Worm (Caenorhabditis elegans) whole organism, L2 larva: ENCODE results near the gene lin-45.

Experiments
- C34F6.9 ChIP-seq: fragments of 150-350 bp; optimal IDR thresholded peaks from 2 replicates; lab custom pipeline; 2014; ENCODE audit warnings: missing biosample characterization, missing genetic modification characterization
- F13H6.1 ChIP-seq: sonication (generic microtip); optimal IDR thresholded peaks from 2 replicates; lab custom pipeline; 2016; ENCODE audit warnings: missing genetic modification characterization, missing compliant biosample characterization
- R02D3.7 ChIP-seq: fragments of 150-350 bp; optimal IDR thresholded peaks from 2 replicates; lab custom pipeline; 2014; ENCODE audit warnings: missing biosample characterization, missing genetic modification characterization
- Y55F3AM.14 ChIP-seq: fragments of 200-800 bp; sonication (Bioruptor generic); optimal IDR thresholded peaks from 2 replicates; lab custom pipeline; 2018; ENCODE audit warnings: mild to moderate bottlenecking, missing genetic modification characterization, missing compliant biosample characterization
- ZK546.5 ChIP-seq: sonication (generic microtip); optimal IDR thresholded peaks from 2 replicates; lab custom pipeline; 2017; ENCODE audit warnings: missing biosample characterization, missing genetic modification characterization
- alr-1 ChIP-seq: fragments of 150-350 bp; optimal IDR thresholded peaks from 2 replicates; lab custom pipeline; 2014; ENCODE audit warnings: missing biosample characterization, missing genetic modification characterization
- aly-2 ChIP-seq: fragments of 150-350 bp; optimal IDR thresholded peaks from 2 replicates; lab custom pipeline; 2014; ENCODE audit warnings: missing biosample characterization, missing genetic modification characterization
- ama-1 ChIP-seq: fragments of 150-350 bp; optimal IDR thresholded peaks from 2 replicates; lab custom pipeline; 2018; ENCODE audit warnings: inconsistent platforms
- blmp-1 ChIP-seq: sonication (generic microtip); optimal IDR thresholded peaks from 2 replicates; lab custom pipeline; 2017; ENCODE audit warnings: missing genetic modification characterization, mild to moderate bottlenecking, missing compliant biosample characterization, antibody characterized with exemption, moderate library complexity; ENCODE audit not compliant: insufficient read depth
- ceh-16 ChIP-seq: fragments of 150-350 bp; optimal IDR thresholded peaks from 2 replicates; lab custom pipeline; 2014; ENCODE audit warnings: missing biosample characterization, missing genetic modification characterization
- ceh-82 ChIP-seq: fragments of 150-350 bp; optimal IDR thresholded peaks from 2 replicates; lab custom pipeline; 2014; ENCODE audit warnings: missing biosample characterization, missing genetic modification characterization
- crh-2 ChIP-seq: sonication (generic microtip); optimal IDR thresholded peaks from 2 replicates; lab custom pipeline; 2017; ENCODE audit warnings: missing biosample characterization, missing genetic modification characterization
- dmd-4 ChIP-seq: sonication (generic microtip); optimal IDR thresholded peaks from 2 replicates; lab custom pipeline; 2017; ENCODE audit warnings: missing biosample characterization, missing genetic modification characterization
- egl-27 ChIP-seq: sonication (generic microtip); optimal IDR thresholded peaks from 3 replicates; lab custom pipeline; 2017; ENCODE audit warnings: missing biosample characterization, missing genetic modification reagents, missing genetic modification characterization
- elt-1 ChIP-seq: fragments of 150-350 bp; optimal IDR thresholded peaks from 2 replicates; lab custom pipeline; 2014; ENCODE audit warnings: missing biosample characterization, missing genetic modification characterization
- elt-3 ChIP-seq: sonication (generic microtip); optimal IDR thresholded peaks from 2 replicates; lab custom pipeline; 2017; ENCODE audit warnings: missing biosample characterization, missing genetic modification characterization
- fos-1 ChIP-seq: fragments of 150-350 bp; optimal IDR thresholded peaks from 2 replicates; lab custom pipeline; 2014; ENCODE audit warnings: missing biosample characterization, missing genetic modification characterization
- gmeb-1 ChIP-seq: fragments of 150-350 bp; optimal IDR thresholded peaks from 2 replicates; lab custom pipeline; 2014; ENCODE audit warnings: missing biosample characterization, missing genetic modification characterization
- lin-13 ChIP-seq: fragments of 150-350 bp; optimal IDR thresholded peaks from 2 replicates; lab custom pipeline; 2014; ENCODE audit warnings: missing biosample characterization, missing genetic modification reagents, missing genetic modification characterization
- lin-39 ChIP-seq: fragments of 150-350 bp; optimal IDR thresholded peaks from 2 replicates; lab custom pipeline; 2014; ENCODE audit warnings: missing biosample characterization, missing genetic modification reagents, missing genetic modification characterization
- lsy-2 ChIP-seq, 2 experiments: fragments of 150-350 bp in 1 of 2; sonication (generic microtip) in 1 of 2; optimal IDR thresholded peaks; 2 replicates each; lab custom pipeline; 2014 to 2017; ENCODE audit warnings: missing biosample characterization in 2 of 2, missing genetic modification characterization in 2 of 2
- mab-5 ChIP-seq: fragments of 150-350 bp; optimal IDR thresholded peaks from 2 replicates; lab custom pipeline; 2014; ENCODE audit warnings: missing biosample characterization, missing genetic modification characterization
- mbf-1 ChIP-seq: sonication (generic microtip); optimal IDR thresholded peaks from 2 replicates; lab custom pipeline; 2017; ENCODE audit warnings: missing biosample characterization, missing genetic modification characterization
- mdl-1 ChIP-seq, 2 experiments: fragments of 150-350 bp in 1 of 2; sonication (generic microtip) in 1 of 2; optimal IDR thresholded peaks; 2 replicates each; lab custom pipeline; 2017; ENCODE audit warnings: missing biosample characterization in 2 of 2, missing genetic modification characterization in 2 of 2
- nhr-10 ChIP-seq: sonication (generic microtip); optimal IDR thresholded peaks from 2 replicates; lab custom pipeline; 2017; ENCODE audit warnings: missing biosample characterization, missing genetic modification characterization
- nhr-11 ChIP-seq: fragments of 150-350 bp; optimal IDR thresholded peaks from 2 replicates; lab custom pipeline; 2014; ENCODE audit warnings: missing biosample characterization, missing genetic modification characterization
- nhr-12 ChIP-seq: fragments of 150-350 bp; optimal IDR thresholded peaks from 2 replicates; lab custom pipeline; 2014; ENCODE audit warnings: missing biosample characterization, missing genetic modification characterization
- nhr-129 ChIP-seq: fragments of 150-350 bp; optimal IDR thresholded peaks from 2 replicates; lab custom pipeline; 2014; ENCODE audit warnings: missing biosample characterization, missing genetic modification characterization
- nhr-21 ChIP-seq: fragments of 150-350 bp; optimal IDR thresholded peaks from 2 replicates; lab custom pipeline; 2014; ENCODE audit warnings: missing biosample characterization, missing genetic modification characterization
- nhr-23 ChIP-seq: fragments of 150-350 bp; optimal IDR thresholded peaks from 2 replicates; lab custom pipeline; 2014; ENCODE audit warnings: missing biosample characterization, missing genetic modification reagents, missing genetic modification characterization
- nhr-237 ChIP-seq: fragments of 150-350 bp; optimal IDR thresholded peaks from 2 replicates; lab custom pipeline; 2014; ENCODE audit warnings: missing biosample characterization, missing genetic modification characterization
- nhr-25 ChIP-seq: fragments of 150-350 bp; sonication (generic microtip); optimal IDR thresholded peaks from 3 replicates; lab custom pipeline; 2014; ENCODE audit warnings: missing biosample characterization, missing genetic modification characterization
- nhr-6 ChIP-seq: fragments of 150-350 bp; optimal IDR thresholded peaks from 2 replicates; lab custom pipeline; 2014; ENCODE audit warnings: missing biosample characterization, missing genetic modification characterization
- nhr-77 ChIP-seq: fragments of 150-350 bp; optimal IDR thresholded peaks from 2 replicates; lab custom pipeline; 2014; ENCODE audit warnings: missing biosample characterization, missing genetic modification characterization
- peb-1 ChIP-seq: fragments of 150-350 bp; optimal IDR thresholded peaks from 2 replicates; lab custom pipeline; 2014; ENCODE audit warnings: missing biosample characterization, missing genetic modification characterization
- sem-4 ChIP-seq: fragments of 150-350 bp; optimal IDR thresholded peaks from 2 replicates; lab custom pipeline; 2014; ENCODE audit warnings: missing biosample characterization, missing genetic modification reagents, missing genetic modification characterization
- skn-1 ChIP-seq: sonication (generic microtip); optimal IDR thresholded peaks from 2 replicates; lab custom pipeline; 2017; ENCODE audit warnings: missing biosample characterization, missing genetic modification characterization
- sma-3 ChIP-seq: sonication (generic microtip); optimal IDR thresholded peaks from 2 replicates; lab custom pipeline; 2016; ENCODE audit warnings: missing genetic modification reagents, missing genetic modification characterization, missing compliant biosample characterization
- sma-9 ChIP-seq, 2 experiments: fragments of 150-350 bp in 1 of 2; sonication (generic microtip) in 1 of 2; optimal IDR thresholded peaks; 2 replicates each; lab custom pipeline; 2014 to 2016; ENCODE audit warnings: missing genetic modification characterization in 2 of 2, mild to moderate bottlenecking in 1 of 2, missing biosample characterization in 1 of 2, missing compliant biosample characterization in 1 of 2, missing genetic modification reagents in 1 of 2, moderate library complexity in 1 of 2
- snpc-4 ChIP-seq: fragments of 150-350 bp; optimal IDR thresholded peaks from 2 replicates; lab custom pipeline; 2014; ENCODE audit warnings: missing biosample characterization, missing genetic modification characterization
- unc-39 ChIP-seq: fragments of 150-350 bp; optimal IDR thresholded peaks from 2 replicates; lab custom pipeline; 2014; ENCODE audit warnings: missing biosample characterization, missing genetic modification characterization
- unc-55 ChIP-seq: fragments of 150-350 bp; sonication (generic microtip); optimal IDR thresholded peaks from 3 replicates; lab custom pipeline; 2014; ENCODE audit warnings: missing biosample characterization, missing genetic modification reagents, missing genetic modification characterization
- unc-62 ChIP-seq: fragments of 150-350 bp; optimal IDR thresholded peaks from 2 replicates; lab custom pipeline; 2014; ENCODE audit warnings: missing biosample characterization, missing genetic modification reagents, missing genetic modification characterization
- zag-1 ChIP-seq: fragments of 150-350 bp; optimal IDR thresholded peaks from 2 replicates; lab custom pipeline; 2014; ENCODE audit warnings: missing biosample characterization, missing genetic modification characterization

lin-45 gene

DNA sequence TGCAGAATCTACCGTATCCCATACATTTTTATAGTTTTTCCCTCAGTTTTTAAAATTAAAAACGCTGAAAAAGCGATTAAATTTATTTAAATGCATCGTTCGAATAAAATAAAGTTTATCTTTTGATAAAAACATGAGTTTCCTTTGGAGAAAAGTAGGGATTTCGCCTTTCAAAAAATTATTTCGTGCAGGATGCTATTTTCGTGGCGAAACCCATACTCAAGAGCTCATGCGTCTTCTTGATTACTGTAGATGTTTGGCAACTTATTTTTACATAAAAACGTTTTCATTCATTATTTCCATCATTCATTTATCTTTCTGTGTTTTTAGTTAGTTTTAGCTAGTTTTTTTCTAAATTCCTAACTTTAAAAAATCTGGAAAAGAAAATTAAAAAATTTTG lies 41.6 kb upstream of the lin-45 start:
- TF ChIP-seq unc-39 (no peak), ZK546.5 (tag; lab: Kevin White, UChicago) (no peak), nhr-21 (tag; lab: Kevin White, UChicago) (no peak), skn-1 (tag; lab: Kevin White, UChicago) (no peak), C34F6.9 (no peak), elt-3 (tag; lab: Kevin White, UChicago) (no peak)
- TF ChIP-seq, all 48 proteins: peak for 0

DNA sequence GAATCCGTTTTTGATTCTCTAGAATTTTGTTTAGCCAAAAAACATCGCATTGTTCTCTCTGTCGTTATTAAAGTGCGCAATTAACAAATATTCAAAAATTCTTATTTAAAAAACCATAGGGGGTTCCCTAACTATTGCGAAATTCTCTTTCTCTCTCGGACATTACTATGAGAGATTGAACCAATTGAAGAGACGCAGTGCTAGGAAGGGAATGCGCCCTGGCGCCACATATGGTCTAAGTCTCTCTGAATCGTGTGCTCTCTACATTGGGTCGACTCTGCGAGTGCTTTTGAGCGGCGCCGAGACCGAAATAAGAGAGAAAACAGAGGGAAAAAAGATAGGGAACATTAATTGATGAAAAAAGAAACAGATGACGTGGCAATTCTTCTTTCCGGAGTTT lies 37.5 kb upstream of the lin-45 start:
- TF ChIP-seq snpc-4 (tag; lab: Kevin White, UChicago) (peak; percentile 44), ceh-16 (tag; lab: Kevin White, UChicago) (peak; percentile 48), nhr-129 (tag; lab: Kevin White, UChicago) (peak; percentile 79), elt-3 (tag; lab: Kevin White, UChicago) (no peak), sma-9 (GFP tag; optimal IDR thresholded peaks at IDR 0.05; lab: Kevin White, UChicago) (peak; percentile 93), sma-9 (tag; optimal IDR thresholded peaks at IDR 0.05; lab: Kevin White, UChicago) (no peak), egl-27 (tag; lab: Kevin White, UChicago) (peak; percentile 52), sem-4 (peak; percentile 88), ceh-82 (tag; lab: Kevin White, UChicago) (no peak), alr-1 (tag; lab: Kevin White, UChicago) (no peak), Y55F3AM.14 (peak; percentile 52), mab-5 (peak; percentile 18), crh-2 (tag; lab: Kevin White, UChicago) (peak; percentile 98), nhr-25 (tag; lab: Kevin White, UChicago) (peak; percentile 32), elt-1 (tag; lab: Kevin White, UChicago) (no peak), ama-1 (lab: Kevin White, UChicago) (peak; percentile 49), unc-55 (peak; percentile 91), gmeb-1 (tag; lab: Kevin White, UChicago) (peak; percentile 59), lsy-2 (tag; optimal IDR thresholded peaks at IDR 0.05; lab: Kevin White, UChicago) (peak; percentile 53 to 78), zag-1 (tag; lab: Kevin White, UChicago) (peak; percentile 2), nhr-6 (tag; lab: Kevin White, UChicago) (peak; percentile 16), nhr-11 (no peak), C34F6.9 (peak; percentile 87), nhr-237 (tag; lab: Kevin White, UChicago) (no peak), sma-3 (GFP tag; lab: Kevin White, UChicago) (peak; percentile 62), lin-13 (GFP tag; lab: Kevin White, UChicago) (peak; percentile 56), nhr-10 (no peak), F13H6.1 (peak; percentile 83), fos-1 (tag; lab: Kevin White, UChicago) (peak; percentile 71), ZK546.5 (tag; lab: Kevin White, UChicago) (no peak), mdl-1 (tag; optimal IDR thresholded peaks at IDR 0.05; lab: Kevin White, UChicago) (peak in 1 of 2 experiments; percentile 20)
- TF ChIP-seq, all 48 proteins: peak for 22

DNA sequence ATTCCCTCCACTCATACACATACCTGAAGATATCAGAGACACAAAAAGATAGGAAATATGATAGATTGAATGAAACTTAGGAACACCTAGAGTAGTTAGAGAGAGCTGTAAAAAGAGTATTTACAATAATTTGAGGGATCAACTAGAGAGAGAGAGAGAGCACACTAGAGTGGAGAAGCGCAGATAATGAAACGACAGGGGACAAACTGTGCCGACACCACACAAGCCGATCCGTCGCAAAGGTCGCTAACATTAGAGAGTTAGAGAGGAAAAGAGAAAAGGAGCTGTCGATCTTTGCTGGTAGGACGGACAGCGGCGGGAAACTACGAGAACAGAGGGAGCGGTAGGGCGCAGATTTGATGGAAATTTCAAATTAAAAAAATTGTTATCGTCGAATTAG lies 36.8 kb upstream of the lin-45 start, which contains the start of gene dyci-1:
TSS of gene dyci-1 (minus strand) at position 122 of the 400 bp plus-strand sequence.
- TF ChIP-seq alr-1 (tag; lab: Kevin White, UChicago) (no peak), peb-1 (tag; lab: Kevin White, UChicago) (no peak), nhr-6 (tag; lab: Kevin White, UChicago) (no peak), F13H6.1 (peak; percentile 71), C34F6.9 (peak; percentile 2), nhr-12 (no peak), nhr-237 (tag; lab: Kevin White, UChicago) (no peak), snpc-4 (tag; lab: Kevin White, UChicago) (no peak), nhr-129 (tag; lab: Kevin White, UChicago) (peak; percentile 70), nhr-21 (tag; lab: Kevin White, UChicago) (no peak), dmd-4 (tag; lab: Kevin White, UChicago) (no peak), nhr-25 (tag; lab: Kevin White, UChicago) (no peak), mbf-1 (tag; lab: Kevin White, UChicago) (no peak), elt-3 (tag; lab: Kevin White, UChicago) (no peak), nhr-23 (tag; lab: Kevin White, UChicago) (no peak), nhr-77 (tag; lab: Kevin White, UChicago) (no peak), blmp-1 (no peak), lin-39 (tag; lab: Kevin White, UChicago) (no peak), R02D3.7 (no peak), fos-1 (tag; lab: Kevin White, UChicago) (peak; percentile 27), sem-4 (no peak), ceh-82 (tag; lab: Kevin White, UChicago) (no peak), aly-2 (tag; lab: Kevin White, UChicago) (no peak), sma-3 (GFP tag; lab: Kevin White, UChicago) (no peak), nhr-11 (no peak), unc-55 (no peak), sma-9 (GFP tag; optimal IDR thresholded peaks at IDR 0.05; lab: Kevin White, UChicago) (peak; percentile 7), sma-9 (tag; optimal IDR thresholded peaks at IDR 0.05; lab: Kevin White, UChicago) (no peak), ceh-16 (tag; lab: Kevin White, UChicago) (no peak), mab-5 (no peak), ama-1 (lab: Kevin White, UChicago) (no peak), unc-62 (GFP tag; lab: Kevin White, UChicago) (no peak)
